Worm (Caenorhabditis elegans): ENCODE data around the gene srd-70.

The srd-70 gene

ce11 chrV:20412225-20412624 lies 41.7 kb upstream of the srd-70 start (continued):
- TF ChIP-seq dmd-9 (GFP tag; IDR thresholded peaks at IDR 0.05) (no peak), zfp-2 (tag; optimal IDR thresholded peaks at IDR 0.05) (no peak), nhr-237 (tag; optimal IDR thresholded peaks at IDR 0.05) (no peak), mes-2 (tag; optimal IDR thresholded peaks at IDR 0.05; ENCODE audit: poor library complexity, severe bottlenecking) (no peak), snpc-1.2 (GFP tag; IDR thresholded peaks at IDR 0.05) (no peak), hmg-1.1 (GFP tag; IDR thresholded peaks at IDR 0.05) (0 out of 2 replicates have a peak, but pooled peaks have one; percentile 31), daf-19 (GFP tag; conservative IDR thresholded peaks at IDR 0.05) (no peak), R02D3.7 (tag; optimal IDR thresholded peaks at IDR 0.05) (no peak), arid-1 (GFP tag; conservative IDR thresholded peaks at IDR 0.05) (no peak), F26F4.8 (GFP tag; conservative IDR thresholded peaks at IDR 0.05) (no peak), hlh-30 (tag; optimal IDR thresholded peaks at IDR 0.05; ENCODE audit: insufficient read depth) (peak; percentile 57), T26A8.4 (GFP tag; IDR thresholded peaks at IDR 0.05) (no peak), ZK546.5 (tag; optimal IDR thresholded peaks at IDR 0.05) (no peak), php-3 (GFP tag; IDR thresholded peaks at IDR 0.05) (0 out of 2 replicates have a peak, but pooled peaks have one; percentile 5), dmd-8 (GFP tag; IDR thresholded peaks at IDR 0.05) (no peak), egl-43 (GFP tag; IDR thresholded peaks at IDR 0.05) (no peak), nhr-11 (tag; optimal IDR thresholded peaks at IDR 0.05) (no peak), Y75B8A.6 (GFP tag; IDR thresholded peaks at IDR 0.05) (0 out of 2 replicates have a peak, but pooled peaks have one; percentile 19), F37D6.2 (tag; optimal IDR thresholded peaks at IDR 0.05) (no peak), nhr-76 (tag; optimal IDR thresholded peaks at IDR 0.05) (no peak), nhr-28 (tag; optimal IDR thresholded peaks at IDR 0.05) (peak; percentile 76), ces-1 (GFP tag; optimal IDR thresholded peaks at IDR 0.05) (no peak), cey-2 (tag; optimal IDR thresholded peaks at IDR 0.05; ENCODE audit: borderline replicate concordance, insufficient read depth) (no peak), tag-97 (GFP tag; IDR thresholded peaks at IDR 0.05) (no peak), ceh-28 (tag; optimal IDR thresholded peaks at IDR 0.05) (no peak), lin-1 (GFP tag; IDR thresholded peaks at IDR 0.05) (peak; percentile 76), unc-130 (GFP tag; optimal IDR thresholded peaks at IDR 0.05) (no peak), skn-1 (tag; optimal IDR thresholded peaks at IDR 0.05) (no peak), mxl-3 (GFP tag; optimal IDR thresholded peaks at IDR 0.05) (no peak), dpl-1 (GFP tag; optimal IDR thresholded peaks at IDR 0.05) (no peak), madf-5 (GFP tag; IDR thresholded peaks at IDR 0.05) (no peak), T20F7.1 (GFP tag; optimal IDR thresholded peaks at IDR 0.05) (peak; percentile 29), mxl-2 (GFP tag; conservative IDR thresholded peaks at IDR 0.05) (no peak), vab-7 (GFP tag; IDR thresholded peaks at IDR 0.05) (no peak), mep-1 (tag; optimal IDR thresholded peaks at IDR 0.05) (peak; percentile 5), unc-39 (tag; optimal IDR thresholded peaks at IDR 0.05) (no peak), unc-62 (GFP tag; optimal IDR thresholded peaks at IDR 0.05 in 1 of 2) (peak in 1 of 2 experiments; percentile 55), unc-62 (tag; optimal IDR thresholded peaks at IDR 0.05) (no peak), ama-1 (optimal IDR thresholded peaks at IDR 0.05) (no peak), nhr-25 (tag; optimal IDR thresholded peaks at IDR 0.05; ENCODE audit: borderline replicate concordance, insufficient read depth) (no peak), duxl-1 (tag; optimal IDR thresholded peaks at IDR 0.05; ENCODE audit: poor library complexity) (no peak), lin-29 (GFP tag; IDR thresholded peaks at IDR 0.05) (no peak), daf-8 (GFP tag; IDR thresholded peaks at IDR 0.05) (no peak), madf-9 (GFP tag; conservative IDR thresholded peaks at IDR 0.05) (no peak), lin-38 (GFP tag; IDR thresholded peaks at IDR 0.05) (no peak), Y48G9A.11 (GFP tag; IDR thresholded peaks at IDR 0.05) (no peak), ceh-44 (GFP tag; IDR thresholded peaks at IDR 0.05) (no peak), saeg-2 (GFP tag; IDR thresholded peaks at IDR 0.05) (no peak), daf-16 (GFP tag; optimal IDR thresholded peaks at IDR 0.05) (no peak), daf-16 (tag; optimal IDR thresholded peaks at IDR 0.05) (peak; percentile 83), fos-1 (tag; optimal IDR thresholded peaks at IDR 0.05) (no peak), F44E2.7 (GFP tag; IDR thresholded peaks at IDR 0.05) (no peak)

Data from whole organism, L4 larva.